Worm (Caenorhabditis elegans): ENCODE measurements around the gene C35D10.6.

DNA sequence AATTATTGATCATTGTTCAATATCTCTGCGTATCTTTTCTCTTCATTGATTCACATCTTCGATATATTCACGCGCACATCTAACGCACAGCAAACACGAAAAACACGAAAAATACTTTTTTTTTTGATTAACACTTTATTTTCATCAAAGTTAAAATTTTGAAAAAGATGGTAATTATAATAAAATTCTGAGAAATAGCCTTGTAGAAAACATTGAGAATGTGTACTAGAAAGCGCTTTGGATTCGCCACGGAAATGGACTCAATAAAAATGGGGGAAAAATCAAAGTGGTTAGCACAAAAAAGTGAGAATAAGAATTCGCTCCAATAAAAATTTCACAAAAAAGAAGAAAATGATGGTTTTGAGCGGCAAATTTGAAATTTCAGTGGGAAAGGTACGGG is 34.4 kb downstream of the C35D10.6 start, which contains the start of gene F26F4.6:
- no peak for TF ChIP-seq flt-1 (GFP tag; IDR thresholded peaks at IDR 0.05)
- TF ChIP-seq klf-2 (GFP tag; conservative IDR thresholded peaks at IDR 0.05) = no peak
- no peak for TF ChIP-seq tab-1 (GFP tag; IDR thresholded peaks at IDR 0.05)
- no peak for TF ChIP-seq T22C8.4 (GFP tag; IDR thresholded peaks at IDR 0.05)
- no peak for TF ChIP-seq cog-1 (tag; optimal IDR thresholded peaks at IDR 0.05)
- no peak for TF ChIP-seq ztf-29 (GFP tag; IDR thresholded peaks at IDR 0.05)
- no peak for TF ChIP-seq ref-1 (GFP tag; conservative IDR thresholded peaks at IDR 0.05)
- no peak for TF ChIP-seq med-1 (GFP tag; optimal IDR thresholded peaks at IDR 0.05; ENCODE audit: insufficient read depth)
- no peak for TF ChIP-seq ztf-23 (GFP tag; IDR thresholded peaks at IDR 0.05)
